ENCODE assay signal across 2 fruit fly cellular contexts in the genomic region with DNA sequence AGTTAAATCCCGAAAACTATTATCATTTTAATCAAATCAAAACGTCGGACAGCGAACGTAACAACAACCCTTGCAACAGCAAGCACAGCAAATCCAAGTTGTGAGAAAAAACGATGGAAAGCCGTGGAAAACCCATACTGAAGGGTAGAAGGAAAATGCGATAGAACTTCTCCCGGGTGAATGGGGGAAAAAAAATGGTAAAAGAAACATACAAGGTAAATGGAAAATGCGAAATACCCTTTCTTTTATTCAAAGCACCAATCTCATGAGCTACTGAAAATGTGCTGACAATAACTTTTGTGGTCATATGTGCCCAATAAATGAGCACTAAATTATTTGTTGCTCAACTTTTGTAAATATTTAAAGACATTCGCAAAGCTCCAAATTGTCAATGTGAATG.
TF ChIP-seq lines count a peak whose summit lies in the region.

No protein-coding gene starts in this region.

- no peak for TF ChIP-seq CTCF in whole organism, embryonic (GFP tag; optimal IDR thresholded peaks at IDR 0.05; lab: Kevin White, UChicago)

TF ChIP-seq in whole organism, adult, 20 proteins besides CTCF, POLR2A, EP300 and RAD21:
- peak; percentile 53 for TF ChIP-seq kay (GFP tag; lab: Kevin White, UChicago; ENCODE audit: borderline replicate concordance)
- TF ChIP-seq CG5204 (GFP tag; optimal IDR thresholded peaks at IDR 0.05; lab: Kevin White, UChicago), result no peak

TF ChIP-seq in whole organism, embryonic, 481 proteins besides CTCF, POLR2A, EP300 and RAD21:
- TF ChIP-seq CG1832 (GFP tag; optimal IDR thresholded peaks at IDR 0.05; lab: Kevin White, UChicago) (no peak), CG2678 (tag; optimal IDR thresholded peaks at IDR 0.05; lab: Kevin White, UChicago) (no peak), wek (GFP tag; optimal IDR thresholded peaks at IDR 0.05; lab: Kevin White, UChicago) (no peak), Dp (GFP tag; optimal IDR thresholded peaks at IDR 0.05; lab: Kevin White, UChicago) (no peak), ssp (GFP tag; IDR thresholded peaks at IDR 0.05; lab: Robert Waterston, UW) (no peak), CG30020 (tag; optimal IDR thresholded peaks at IDR 0.05; lab: Kevin White, UChicago) (no peak), B-H2 (GFP tag; optimal IDR thresholded peaks at IDR 0.05; lab: Kevin White, UChicago) (no peak), D19A (tag; optimal IDR thresholded peaks at IDR 0.05; lab: Kevin White, UChicago) (peak; percentile 64), CG5953 (GFP tag; IDR thresholded peaks at IDR 0.05; lab: Robert Waterston, UW) (no peak)
